Worm (Caenorhabditis elegans): ENCODE results near the gene R13H4.5.

- TF ChIP-seq spr-3 (GFP tag; optimal IDR thresholded peaks at IDR 0.05) (no peak), lin-39 (tag; optimal IDR thresholded peaks at IDR 0.05) (no peak), spr-1 (tag; optimal IDR thresholded peaks at IDR 0.05) (no peak), dve-1 (tag; optimal IDR thresholded peaks at IDR 0.05; ENCODE audit: insufficient read depth) (no peak), ama-1 (optimal IDR thresholded peaks at IDR 0.05) (no peak), aly-2 (tag; optimal IDR thresholded peaks at IDR 0.05) (no peak), snpc-4 (tag; optimal IDR thresholded peaks at IDR 0.05) (no peak), unc-39 (tag; optimal IDR thresholded peaks at IDR 0.05) (no peak), madf-9 (GFP tag; conservative IDR thresholded peaks at IDR 0.05) (no peak), zfp-3 (GFP tag; conservative IDR thresholded peaks at IDR 0.05) (no peak), nhr-10 (tag; optimal IDR thresholded peaks at IDR 0.05) (no peak), ctbp-1 (GFP tag; IDR thresholded peaks at IDR 0.05) (no peak), lsy-2 (tag; optimal IDR thresholded peaks at IDR 0.05) (no peak)
Observed at ce11 chrV:11899149-11899548, 38.7 kb downstream of the R13H4.5 start, which contains the start of gene sma-1.

Measured in whole organism, L4 larva.